Fruit fly (Drosophila melanogaster) whole organism, embryonic: Measurements from ENCODE around the gene CG12581.

Source experiments
- BEAF-32 ChIP-seq: fragments of 200-800 bp; sonication (Bioruptor generic); optimal IDR thresholded peaks from 3 replicates; lab custom pipeline; 2017; ENCODE audit warnings: missing biosample characterization, missing genetic modification characterization, mild to moderate bottlenecking, moderate library complexity, missing genetic modification reagents
- Bgb ChIP-seq: fragments of 200-800 bp; sonication (Bioruptor generic); IDR thresholded peaks from 2 replicates; pipeline ENCODE4 v1.3.6; 2022; ENCODE audit warnings: missing biosample characterization, missing genetic modification characterization; ENCODE audit not compliant: partially characterized antibody
- C15 ChIP-seq: fragments of 200-800 bp; sonication (Bioruptor generic); IDR thresholded peaks from 3 replicates; pipeline ENCODE4 v1.3.6; 2022; ENCODE audit warnings: missing biosample characterization, missing genetic modification characterization
- CG10431 ChIP-seq: fragments of 200-800 bp; sonication (Bioruptor generic); optimal IDR thresholded peaks from 3 replicates; lab custom pipeline; 2018; ENCODE audit warnings: missing biosample characterization, mild to moderate bottlenecking, missing genetic modification characterization
- CG12071 ChIP-seq: fragments of 200-800 bp; sonication (Bioruptor generic); optimal IDR thresholded peaks from 3 replicates; lab custom pipeline; 2018; ENCODE audit warnings: missing biosample characterization, mild to moderate bottlenecking, missing genetic modification characterization
- CG12659 ChIP-seq: fragments of 200-800 bp; sonication (Bioruptor generic); optimal IDR thresholded peaks from 3 replicates; lab custom pipeline; 2017; ENCODE audit warnings: mild to moderate bottlenecking, missing biosample characterization, missing genetic modification reagents, missing genetic modification characterization
- CG13624 ChIP-seq: fragments of 200-800 bp; sonication (Bioruptor generic); optimal IDR thresholded peaks from 2 replicates; lab custom pipeline; 2016; ENCODE audit warnings: missing biosample characterization, missing genetic modification characterization
- CG14050 ChIP-seq: fragments of 200-800 bp; sonication (Bioruptor generic); IDR thresholded peaks from 3 replicates; pipeline ENCODE4 v1.3.6; 2022; ENCODE audit warnings: missing biosample characterization, missing genetic modification characterization
- CG17328 ChIP-seq: fragments of 200-800 bp; sonication (Bioruptor generic); IDR thresholded peaks from 2 replicates; pipeline ENCODE4 v1.3.6; 2022; ENCODE audit warnings: missing biosample characterization, missing genetic modification characterization
- CG17612 ChIP-seq: fragments of 200-800 bp; sonication (Bioruptor generic); IDR thresholded peaks from 2 replicates; pipeline ENCODE4 v1.3.6; 2022; ENCODE audit warnings: missing biosample characterization, missing genetic modification characterization
- CG17802 ChIP-seq: fragments of 200-800 bp; sonication (Bioruptor generic); optimal IDR thresholded peaks from 2 replicates; lab custom pipeline; 2018; ENCODE audit warnings: missing biosample characterization, mild to moderate bottlenecking, missing genetic modification characterization, moderate library complexity
- CG2199 ChIP-seq: fragments of 200-800 bp; sonication (Bioruptor generic); IDR thresholded peaks from 3 replicates; pipeline ENCODE4 v1.3.6; 2022; ENCODE audit warnings: missing biosample characterization, missing genetic modification characterization
- CG2889 ChIP-seq: fragments of 200-800 bp; sonication (Bioruptor generic); IDR thresholded peaks from 3 replicates; pipeline ENCODE4 v1.3.6; 2022; ENCODE audit warnings: missing biosample characterization, missing genetic modification characterization
- CG3065 ChIP-seq: fragments of 200-800 bp; sonication (Bioruptor generic); optimal IDR thresholded peaks from 2 replicates; lab custom pipeline; 2016; ENCODE audit warnings: missing biosample characterization, missing genetic modification characterization
- CG31441 ChIP-seq: fragments of 200-800 bp; sonication (Bioruptor generic); IDR thresholded peaks from 2 replicates; pipeline ENCODE4 v1.3.6; 2022; ENCODE audit warnings: missing biosample characterization, missing genetic modification characterization
- CG32532 ChIP-seq: fragments of 200-800 bp; sonication (Bioruptor generic); IDR thresholded peaks from 2 replicates; pipeline ENCODE4 v1.3.6; 2022; ENCODE audit warnings: missing biosample characterization, missing genetic modification characterization
- CG32767 ChIP-seq: fragments of 200-800 bp; sonication (Bioruptor generic); IDR thresholded peaks from 2 replicates; pipeline ENCODE4 v1.3.6; 2022; ENCODE audit warnings: missing biosample characterization, missing genetic modification characterization
- CG3838 ChIP-seq: fragments of 200-800 bp; sonication (Bioruptor generic); optimal IDR thresholded peaks from 3 replicates; lab custom pipeline; 2016; ENCODE audit warnings: missing biosample characterization, missing genetic modification characterization
- CG4282 ChIP-seq: fragments of 200-800 bp; sonication (Bioruptor generic); optimal IDR thresholded peaks from 2 replicates; lab custom pipeline; 2016; ENCODE audit warnings: missing biosample characterization, missing genetic modification characterization
- CG4404 ChIP-seq: fragments of 200-800 bp; sonication (Bioruptor generic); IDR thresholded peaks from 2 replicates; pipeline ENCODE4 v1.3.6; 2022; ENCODE audit warnings: missing biosample characterization, missing genetic modification characterization
- CG5180 ChIP-seq: fragments of 200-800 bp; sonication (Bioruptor generic); optimal IDR thresholded peaks from 3 replicates; lab custom pipeline; 2017; ENCODE audit warnings: missing biosample characterization, missing genetic modification characterization, mild to moderate bottlenecking, moderate library complexity, missing genetic modification reagents
- CG5245 ChIP-seq: fragments of 200-800 bp; sonication (Bioruptor generic); optimal IDR thresholded peaks from 3 replicates; lab custom pipeline; 2016; ENCODE audit warnings: missing biosample characterization, missing genetic modification characterization
- CG6175 ChIP-seq: fragments of 200-800 bp; sonication (Bioruptor generic); IDR thresholded peaks from 3 replicates; pipeline ENCODE4 v1.3.6; 2022; ENCODE audit warnings: missing biosample characterization, missing genetic modification characterization
- CG8089 ChIP-seq: fragments of 200-800 bp; sonication (Bioruptor generic); optimal IDR thresholded peaks from 3 replicates; lab custom pipeline; 2016; ENCODE audit warnings: missing biosample characterization, missing genetic modification characterization
- CG8944 ChIP-seq: fragments of 200-800 bp; sonication (Bioruptor generic); optimal IDR thresholded peaks from 3 replicates; lab custom pipeline; 2016; ENCODE audit warnings: missing biosample characterization, missing genetic modification characterization
- CG9215 ChIP-seq: fragments of 200-800 bp; sonication (Bioruptor generic); IDR thresholded peaks from 2 replicates; pipeline ENCODE4 v1.3.6; 2022; ENCODE audit warnings: missing biosample characterization, missing genetic modification characterization
- CTCF ChIP-seq: fragments of 200-800 bp; sonication (Bioruptor generic); optimal IDR thresholded peaks from 2 replicates; lab custom pipeline; 2017; ENCODE audit warnings: missing biosample characterization, mild to moderate bottlenecking, missing genetic modification characterization, moderate library complexity
- Dll ChIP-seq: fragments of 200-800 bp; sonication (Bioruptor generic); IDR thresholded peaks from 4 replicates; pipeline ENCODE4 v1.3.6; 2022; ENCODE audit warnings: missing biosample characterization, missing genetic modification characterization; ENCODE audit not compliant: partially characterized antibody
- Dp ChIP-seq: fragments of 200-800 bp; sonication (Bioruptor generic); optimal IDR thresholded peaks from 2 replicates; lab custom pipeline; 2018; ENCODE audit warnings: missing biosample characterization, mild to moderate bottlenecking, missing genetic modification characterization, moderate library complexity
- Dref ChIP-seq: fragments of 200-800 bp; sonication (Bioruptor generic); IDR thresholded peaks from 2 replicates; pipeline ENCODE4 v1.3.6; 2022; ENCODE audit warnings: missing biosample characterization, missing genetic modification characterization
- ERR ChIP-seq: fragments of 200-800 bp; sonication (Bioruptor generic); optimal IDR thresholded peaks from 2 replicates; lab custom pipeline; 2016; ENCODE audit warnings: missing biosample characterization, missing genetic modification characterization
- H2.0 ChIP-seq: fragments of 200-800 bp; sonication (Bioruptor generic); IDR thresholded peaks from 2 replicates; pipeline ENCODE4 v1.3.6; 2022; ENCODE audit warnings: missing biosample characterization, missing genetic modification characterization
- HLH54F ChIP-seq: fragments of 200-800 bp; sonication (Bioruptor generic); optimal IDR thresholded peaks from 3 replicates; lab custom pipeline; 2016; ENCODE audit warnings: missing biosample characterization, missing genetic modification characterization
- MESR4 ChIP-seq: fragments of 200-800 bp; sonication (Bioruptor generic); optimal IDR thresholded peaks from 2 replicates; lab custom pipeline; 2018; ENCODE audit warnings: missing biosample characterization, mild to moderate bottlenecking, missing genetic modification characterization, moderate library complexity
- ab ChIP-seq: fragments of 200-800 bp; sonication (Bioruptor generic); optimal IDR thresholded peaks from 2 replicates; lab custom pipeline; 2016; ENCODE audit warnings: missing biosample characterization, missing genetic modification characterization
- amos ChIP-seq: fragments of 200-800 bp; sonication (Bioruptor generic); IDR thresholded peaks from 2 replicates; pipeline ENCODE4 v1.3.6; 2022; ENCODE audit warnings: missing biosample characterization, missing genetic modification characterization; ENCODE audit not compliant: partially characterized antibody
- ap ChIP-seq: fragments of 200-800 bp; sonication (Bioruptor generic); IDR thresholded peaks from 2 replicates; pipeline ENCODE4 v1.3.6; 2022; ENCODE audit warnings: missing biosample characterization, missing genetic modification characterization
- bab2 ChIP-seq: fragments of 200-800 bp; sonication (Bioruptor generic); optimal IDR thresholded peaks from 2 replicates; lab custom pipeline; 2016; ENCODE audit warnings: missing biosample characterization, missing genetic modification characterization
- chn ChIP-seq: fragments of 200-800 bp; sonication (Bioruptor generic); optimal IDR thresholded peaks from 2 replicates; lab custom pipeline; 2016; ENCODE audit warnings: missing biosample characterization, missing genetic modification characterization
- danr ChIP-seq: fragments of 200-800 bp; sonication (Bioruptor generic); IDR thresholded peaks from 2 replicates; pipeline ENCODE4 v1.3.6; 2022; ENCODE audit warnings: missing biosample characterization, missing genetic modification characterization
- dm ChIP-seq: fragments of 200-800 bp; sonication (Bioruptor generic); optimal IDR thresholded peaks from 3 replicates; lab custom pipeline; 2016; ENCODE audit warnings: missing biosample characterization, missing genetic modification characterization
- gcm2 ChIP-seq: fragments of 200-800 bp; sonication (Bioruptor generic); optimal IDR thresholded peaks from 2 replicates; lab custom pipeline; 2016; ENCODE audit warnings: missing biosample characterization, missing genetic modification characterization
- hth ChIP-seq: fragments of >200 bp; optimal IDR thresholded peaks from 2 replicates; lab custom pipeline; 2017; ENCODE audit warnings: inconsistent platforms
- klu ChIP-seq: fragments of 200-800 bp; sonication (Bioruptor generic); IDR thresholded peaks from 2 replicates; pipeline ENCODE4 v1.3.6; 2022; ENCODE audit warnings: missing biosample characterization, missing genetic modification characterization
- kni ChIP-seq: fragments of 200-800 bp; sonication (Bioruptor generic); optimal IDR thresholded peaks from 3 replicates; lab custom pipeline; 2017; ENCODE audit warnings: mild to moderate bottlenecking, missing biosample characterization, missing genetic modification reagents, missing genetic modification characterization
- odd ChIP-seq: fragments of 200-800 bp; sonication (Bioruptor generic); optimal IDR thresholded peaks from 2 replicates; lab custom pipeline; 2017; ENCODE audit warnings: missing biosample characterization, mild to moderate bottlenecking, missing genetic modification characterization
- pfk ChIP-seq: fragments of 200-800 bp; sonication (Bioruptor generic); optimal IDR thresholded peaks from 2 replicates; lab custom pipeline; 2018; ENCODE audit warnings: missing biosample characterization, mild to moderate bottlenecking, missing genetic modification characterization, moderate library complexity
- ro ChIP-seq: fragments of 200-800 bp; sonication (Bioruptor generic); IDR thresholded peaks from 2 replicates; pipeline ENCODE4 v1.3.6; 2022; ENCODE audit warnings: missing biosample characterization, missing genetic modification characterization
- sens ChIP-seq: fragments of 200-800 bp; sonication (Bioruptor generic); peaks from one replicate; lab custom pipeline; 2016; ENCODE audit warnings: missing biosample characterization, missing genetic modification characterization
- shn ChIP-seq: fragments of 200-800 bp; sonication (Bioruptor generic); optimal IDR thresholded peaks from 3 replicates; lab custom pipeline; 2016; ENCODE audit warnings: missing biosample characterization, missing genetic modification characterization
- slp2 ChIP-seq: fragments of 200-800 bp; sonication (Bioruptor generic); optimal IDR thresholded peaks from 2 replicates; lab custom pipeline; 2016; ENCODE audit warnings: missing biosample characterization, missing genetic modification characterization
- sr ChIP-seq: fragments of 200-800 bp; sonication (Bioruptor generic); IDR thresholded peaks from 3 replicates; pipeline ENCODE4 v1.3.6; 2022; ENCODE audit warnings: missing biosample characterization, missing genetic modification characterization
- trem ChIP-seq: fragments of 200-800 bp; optimal IDR thresholded peaks from 3 replicates; lab custom pipeline; 2019; ENCODE audit warnings: missing biosample characterization, mild to moderate bottlenecking, missing genetic modification characterization, moderate library complexity
- wek ChIP-seq: fragments of 200-800 bp; sonication (Bioruptor generic); optimal IDR thresholded peaks from 3 replicates; lab custom pipeline; 2018; ENCODE audit warnings: missing biosample characterization, mild to moderate bottlenecking, missing genetic modification characterization, moderate library complexity

CG12581 gene

DNA sequence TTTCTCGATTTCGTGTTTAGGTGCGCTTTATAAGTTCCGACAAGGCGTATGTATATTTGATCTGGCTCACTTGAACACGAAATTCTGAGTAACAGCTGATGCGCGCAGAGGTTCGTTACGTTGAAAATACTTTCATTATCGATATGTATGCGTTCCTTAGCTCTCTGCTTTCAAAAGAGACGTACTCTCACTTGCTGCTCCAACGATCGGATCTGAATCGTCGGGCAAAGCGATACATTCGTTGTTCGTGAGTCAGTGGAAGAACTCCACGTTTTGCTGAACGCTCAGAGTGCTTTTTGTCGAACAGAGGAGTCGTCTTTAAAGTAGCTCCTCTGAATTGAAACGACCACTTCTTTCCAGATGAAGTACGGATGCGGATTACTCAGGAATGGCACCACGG lies 22.6 kb downstream of the CG12581 start, which contains the start of gene beta-Man (continued):
- TF ChIP-seq odd (GFP tag; lab: Kevin White, UChicago) (no peak), CG4282 (GFP tag; lab: Kevin White, UChicago) (no peak), CG3065 (GFP tag; lab: Kevin White, UChicago) (no peak), Bgb (GFP tag; lab: Robert Waterston, UW) (peak; percentile 61; the same call in 1 of the 2 replicates), CG12071 (GFP tag; lab: Kevin White, UChicago) (no peak), CG10431 (GFP tag; lab: Kevin White, UChicago) (no peak), CG3838 (GFP tag; lab: Kevin White, UChicago) (no peak), HLH54F (GFP tag; lab: Kevin White, UChicago) (no peak), klu (GFP tag; lab: Robert Waterston, UW) (no peak), CG5245 (no peak), CG17328 (no peak), danr (GFP tag; lab: Robert Waterston, UW) (no peak), CG13624 (GFP tag; lab: Kevin White, UChicago) (no peak), bab2 (GFP tag; lab: Kevin White, UChicago) (no peak), Dref (GFP tag; lab: Robert Waterston, UW) (peak; percentile 57), ERR (GFP tag; lab: Kevin White, UChicago) (no peak), CG17612 (GFP tag; lab: Robert Waterston, UW) (no peak), CG4404 (no peak), CG32532 (no peak), ro (no peak), CG5180 (GFP tag; lab: Kevin White, UChicago) (no peak), shn (GFP tag; lab: Kevin White, UChicago) (no peak), CG32767 (GFP tag; lab: Robert Waterston, UW) (no peak), CG6175 (GFP tag; lab: Robert Waterston, UW) (no peak), CTCF (GFP tag; lab: Kevin White, UChicago) (no peak), CG2889 (GFP tag; lab: Robert Waterston, UW) (no peak), trem (tag; lab: Kevin White, UChicago) (no peak), BEAF-32 (peak; percentile 64), sens (GFP tag; lab: Kevin White, UChicago) (peak; percentile 69), CG9215 (GFP tag; lab: Robert Waterston, UW) (no peak), CG31441 (GFP tag; lab: Robert Waterston, UW) (no peak), CG17802 (tag; lab: Kevin White, UChicago) (no peak), CG8089 (GFP tag; lab: Kevin White, UChicago) (no peak), MESR4 (GFP tag; lab: Kevin White, UChicago) (peak; percentile 44), pfk (no peak), ab (GFP tag; lab: Kevin White, UChicago) (no peak), dm (peak; percentile 32), kni (no peak), chn (GFP tag; lab: Kevin White, UChicago) (no peak), wek (no peak), CG8944 (GFP tag; lab: Kevin White, UChicago) (no peak), gcm2 (GFP tag; lab: Kevin White, UChicago) (no peak), CG2199 (GFP tag; lab: Robert Waterston, UW) (peak; percentile 58; the same call in 1 of the 3 replicates), Dp (GFP tag; lab: Kevin White, UChicago) (peak; percentile 27), sr (GFP tag; lab: Robert Waterston, UW) (no peak), C15 (no peak), amos (peak; percentile 68), slp2 (GFP tag; lab: Kevin White, UChicago) (no peak), hth (lab: Kevin White, UChicago) (no peak), H2.0 (GFP tag; lab: Robert Waterston, UW) (no peak), ap (no peak), CG14050 (GFP tag; lab: Robert Waterston, UW) (no peak), CG12659 (GFP tag; lab: Kevin White, UChicago) (peak; percentile 32), Dll (GFP tag; lab: Robert Waterston, UW) (peak; percentile 49; the same call in 1 of the 4 replicates)
